Worm (Caenorhabditis elegans) whole organism, young adult: Measurements from ENCODE around the gene tofu-1.

Source experiments
- C06A6.2 ChIP-seq: fragments of 200-800 bp; sonication (Bioruptor generic); conservative IDR thresholded peaks from 2 replicates; pipeline ENCODE4 v1.3.6; 2022; ENCODE audit warnings: missing genetic modification characterization, missing compliant biosample characterization
- F10E7.11 ChIP-seq: sonication (generic microtip); optimal IDR thresholded peaks from 2 replicates; lab custom pipeline; 2017; ENCODE audit warnings: mild to moderate bottlenecking, missing genetic modification characterization, moderate library complexity, missing compliant biosample characterization
- aptf-3 ChIP-seq: fragments of 200-800 bp; sonication (Bioruptor generic); IDR thresholded peaks from 2 replicates; pipeline ENCODE4 v1.3.6; 2022; ENCODE audit warnings: missing genetic modification characterization, missing compliant biosample characterization
- athp-1 ChIP-seq: sonication (generic microtip); optimal IDR thresholded peaks from 2 replicates; lab custom pipeline; 2017; ENCODE audit warnings: mild to moderate bottlenecking, missing genetic modification characterization, missing compliant biosample characterization
- ccch-3 ChIP-seq: fragments of 200-800 bp; sonication (Bioruptor generic); optimal IDR thresholded peaks from 2 replicates; lab custom pipeline; 2018; ENCODE audit warnings: mild to moderate bottlenecking, missing genetic modification characterization, missing compliant biosample characterization
- fkh-3 ChIP-seq: sonication (generic microtip); optimal IDR thresholded peaks from 2 replicates; lab custom pipeline; 2016; ENCODE audit warnings: mild to moderate bottlenecking, missing genetic modification characterization, missing compliant biosample characterization
- lsl-1 ChIP-seq: fragments of 200-800 bp; sonication (Bioruptor generic); optimal IDR thresholded peaks from 2 replicates; lab custom pipeline; 2018; ENCODE audit warnings: mild to moderate bottlenecking, missing genetic modification characterization, moderate library complexity, missing compliant biosample characterization
- pbrm-1 ChIP-seq: fragments of 200-800 bp; sonication (Bioruptor generic); IDR thresholded peaks from 2 replicates; pipeline ENCODE4 v1.3.6; 2022; ENCODE audit warnings: missing genetic modification reagents, missing genetic modification characterization, missing compliant biosample characterization
- pha-4 ChIP-seq: fragments of 150-350 bp; sonication (generic microtip); optimal IDR thresholded peaks from 2 replicates; lab custom pipeline; 2014; ENCODE audit warnings: missing biosample characterization, missing genetic modification reagents, missing genetic modification characterization
- snpc-4 ChIP-seq, 5 experiments: fragments of 150-350 bp in 1 of 5; sonication (generic microtip) in 4 of 5; optimal IDR thresholded peaks; 2 replicates each; lab custom pipeline; 2014 to 2018; ENCODE audit warnings: missing genetic modification characterization in 5 of 5, missing biosample characterization in 3 of 5, antibody characterized with exemption in 2 of 5, mild to moderate bottlenecking in 2 of 5, missing compliant biosample characterization in 2 of 5, missing genotype in 2 of 5, moderate library complexity in 2 of 5, missing genetic modification reagents in 1 of 5
- somi-1 ChIP-seq: fragments of 200-800 bp; sonication (Bioruptor generic); optimal IDR thresholded peaks from 2 replicates; lab custom pipeline; 2018; ENCODE audit warnings: mild to moderate bottlenecking, missing genetic modification characterization, missing compliant biosample characterization
- unc-62 ChIP-seq: fragments of 150-350 bp; optimal IDR thresholded peaks from 2 replicates; lab custom pipeline; 2014; ENCODE audit warnings: missing biosample characterization, missing genetic modification reagents, missing genetic modification characterization

DNA sequence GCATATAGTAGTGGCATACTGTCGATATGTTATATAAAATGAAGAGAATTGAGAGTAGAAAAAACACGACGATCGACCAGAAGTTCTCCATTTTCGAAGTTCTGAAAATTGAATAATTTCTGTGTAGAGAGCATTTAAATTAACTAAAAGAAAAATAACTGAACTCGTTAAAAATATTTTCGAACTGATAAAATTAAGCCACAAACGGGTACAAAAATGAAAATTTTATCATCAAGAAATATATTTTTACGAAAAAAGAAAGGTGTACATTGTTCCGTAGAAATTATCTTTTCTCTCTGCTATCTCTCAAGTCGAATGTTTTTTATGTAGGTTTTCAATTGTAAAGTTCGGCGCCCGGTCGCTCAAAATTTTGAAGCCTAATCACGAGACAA lies 50.0 kb downstream of the tofu-1 start, which contains the start of gene acl-2:
- TF ChIP-seq snpc-4 (GFP tag; optimal IDR thresholded peaks at IDR 0.05; lab: Kevin White, UChicago) (no peak), snpc-4 (tag; optimal IDR thresholded peaks at IDR 0.05; lab: Kevin White, UChicago) (no peak), F10E7.11 (tag; lab: Kevin White, UChicago) (no peak), somi-1 (GFP tag; lab: Kevin White, UChicago) (no peak), athp-1 (tag; lab: Kevin White, UChicago) (no peak), pbrm-1 (GFP tag; lab: Robert Waterston, UW) (no peak), unc-62 (no peak), fkh-3 (no peak), lsl-1 (GFP tag; lab: Kevin White, UChicago) (no peak), aptf-3 (GFP tag; lab: Robert Waterston, UW) (no peak), C06A6.2 (no peak), ccch-3 (GFP tag; lab: Kevin White, UChicago) (no peak), pha-4 (tag; lab: Kevin White, UChicago) (no peak)
